Fruit fly (Drosophila melanogaster): ENCODE measurements around the gene Ras64B.

The Ras64B gene

dm6 chr3L:4158361-4158760 lies 19.5 kb downstream of the Ras64B start (continued):
- TF ChIP-seq salr (GFP tag; optimal IDR thresholded peaks at IDR 0.05) (peak in 1 of 2 experiments; percentile 63), fd59A (GFP tag; optimal IDR thresholded peaks at IDR 0.05) (peak; percentile 62), dac (GFP tag; optimal IDR thresholded peaks at IDR 0.05) (no peak), CG6808 (GFP tag; optimal IDR thresholded peaks at IDR 0.05) (peak; percentile 79), OdsH (GFP tag; optimal IDR thresholded peaks at IDR 0.05) (peak; percentile 65), CG6163 (GFP tag; IDR thresholded peaks at IDR 0.05) (peak; percentile 77), pdm3 (GFP tag; optimal IDR thresholded peaks at IDR 0.05) (peak; percentile 46), Sox15 (GFP tag; optimal IDR thresholded peaks at IDR 0.05) (peak; percentile 35), CG16779 (tag; optimal IDR thresholded peaks at IDR 0.05) (peak; percentile 11), Met (GFP tag; optimal IDR thresholded peaks at IDR 0.05) (peak; percentile 65), CG32006 (GFP tag; optimal IDR thresholded peaks at IDR 0.05) (peak; percentile 60)

DNA sequence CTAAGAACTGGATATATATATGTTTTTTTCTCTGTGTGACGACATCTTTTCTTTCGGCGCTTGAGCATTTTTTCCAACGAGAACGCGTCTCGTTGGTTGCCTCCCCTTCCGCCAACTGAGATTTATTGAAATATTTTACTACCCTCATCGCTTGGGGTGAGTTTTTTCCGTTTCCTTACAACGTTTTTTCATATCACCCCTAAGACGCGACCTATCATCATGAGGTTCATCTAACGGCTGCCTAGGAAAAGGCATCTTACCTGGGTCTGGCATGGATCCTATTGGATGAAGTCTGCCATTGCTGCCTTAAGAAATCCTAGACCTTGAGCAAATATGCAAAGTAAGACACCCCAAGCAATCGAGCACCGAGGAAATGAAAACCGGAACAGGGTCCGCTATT lies 20.4 kb downstream of the Ras64B start:
- TF ChIP-seq CG6792 (GFP tag; optimal IDR thresholded peaks at IDR 0.05) (no peak), Eip75B (GFP tag; optimal IDR thresholded peaks at IDR 0.05) (no peak), Gug (GFP tag; IDR thresholded peaks at IDR 0.05) (no peak), Eip93F (GFP tag; optimal IDR thresholded peaks at IDR 0.05) (no peak)

dm6 chr3L:4160926-4161325 lies 22.1 kb downstream of the Ras64B start, which contains the start of gene nab:
TSS of gene nab (minus strand) at chr3L:4160932.
- no peak for TF ChIP-seq CG11294 (GFP tag; IDR thresholded peaks at IDR 0.05)
- TF ChIP-seq Blimp-1 (GFP tag; optimal IDR thresholded peaks at IDR 0.05), result peak; percentile 93
- peak; percentile 48 for TF ChIP-seq CG6854 (GFP tag; optimal IDR thresholded peaks at IDR 0.05)
- no peak for TF ChIP-seq CG6808 (GFP tag; optimal IDR thresholded peaks at IDR 0.05)
- no peak for TF ChIP-seq Eip75B (GFP tag; optimal IDR thresholded peaks at IDR 0.05)
- TF ChIP-seq fkh (GFP tag; optimal IDR thresholded peaks at IDR 0.05), result no peak
- TF ChIP-seq ss (GFP tag; optimal IDR thresholded peaks at IDR 0.05), result peak in 1 of 2 experiments; percentile 12
- no peak for TF ChIP-seq Gug (GFP tag; IDR thresholded peaks at IDR 0.05)
- peak; percentile 1 for TF ChIP-seq Eip93F (GFP tag; optimal IDR thresholded peaks at IDR 0.05)
- TF ChIP-seq Eip78C (GFP tag), result peak; percentile 21

- TF ChIP-seq Met (GFP tag; optimal IDR thresholded peaks at IDR 0.05) (peak; percentile 15), vri (GFP tag; optimal IDR thresholded peaks at IDR 0.05) (peak; percentile 31), eg (GFP tag; IDR thresholded peaks at IDR 0.05) (no peak), CG6854 (GFP tag; optimal IDR thresholded peaks at IDR 0.05) (peak; percentile 59), acj6 (GFP tag; optimal IDR thresholded peaks at IDR 0.05) (no peak), CG10669 (GFP tag; optimal IDR thresholded peaks at IDR 0.05) (no peak), Eip78C (GFP tag) (peak; percentile 5), Sox102F (GFP tag; optimal IDR thresholded peaks at IDR 0.05) (peak; percentile 44), fd59A (GFP tag; optimal IDR thresholded peaks at IDR 0.05) (no peak), CG1621 (tag; optimal IDR thresholded peaks at IDR 0.05) (peak; percentile 10), CG10631 (GFP tag; optimal IDR thresholded peaks at IDR 0.05) (peak; percentile 14), Blimp-1 (GFP tag; optimal IDR thresholded peaks at IDR 0.05) (peak; percentile 13)
Measured at dm6 chr3L:4167353-4167842, 28.5 kb downstream of the Ras64B start, which contains the start of gene mas. TSS of gene mas (minus strand) at chr3L:4167464.

dm6 chr3L:4169957-4170651 lies 31.2 kb downstream of the Ras64B start, which contains the start of gene Ero1L:
TSS of gene Ero1L (plus strand) at chr3L:4170404.
- peak; percentile 76 for TF ChIP-seq dsx (GFP tag; optimal IDR thresholded peaks at IDR 0.05; ENCODE audit: poor library complexity, severe bottlenecking)
- TF ChIP-seq CG6163 (GFP tag; IDR thresholded peaks at IDR 0.05), result 0 out of 3 replicates have a peak, but pooled peaks have one; percentile 14
- TF ChIP-seq CG10669 (GFP tag; optimal IDR thresholded peaks at IDR 0.05), result no peak
- TF ChIP-seq svp (GFP tag), result peak; percentile 80
- TF ChIP-seq topi (GFP tag; optimal IDR thresholded peaks at IDR 0.05), result no peak
- peak; percentile 37 for TF ChIP-seq Blimp-1 (GFP tag; optimal IDR thresholded peaks at IDR 0.05)
- TF ChIP-seq vri (GFP tag; optimal IDR thresholded peaks at IDR 0.05), result peak; percentile 25
- peak; percentile 51 for TF ChIP-seq CG6854 (GFP tag; optimal IDR thresholded peaks at IDR 0.05)
- no peak for TF ChIP-seq CG9139 (GFP tag; optimal IDR thresholded peaks at IDR 0.05)
- peak; percentile 38 for TF ChIP-seq Ets96B (tag; optimal IDR thresholded peaks at IDR 0.05)
- TF ChIP-seq Met (GFP tag; optimal IDR thresholded peaks at IDR 0.05), result peak; percentile 33
- TF ChIP-seq cyc (GFP tag; optimal IDR thresholded peaks at IDR 0.05), result peak; percentile 41
- TF ChIP-seq pdm3 (GFP tag; optimal IDR thresholded peaks at IDR 0.05), result peak; percentile 2
- TF ChIP-seq achi (GFP tag; optimal IDR thresholded peaks at IDR 0.05), result no peak
- peak; percentile 13 for TF ChIP-seq net (GFP tag; optimal IDR thresholded peaks at IDR 0.05)
- TF ChIP-seq Smox (GFP tag; optimal IDR thresholded peaks at IDR 0.05), result peak; percentile 39
- TF ChIP-seq Gug (GFP tag; IDR thresholded peaks at IDR 0.05), result 0 out of 2 replicates have a peak, but pooled peaks have one; percentile 9
- TF ChIP-seq CG3032 (tag; optimal IDR thresholded peaks at IDR 0.05), result peak; percentile 47
- no peak for TF ChIP-seq CG8119 (GFP tag; IDR thresholded peaks at IDR 0.05)
- peak; percentile 24 for TF ChIP-seq CG31627 (GFP tag; optimal IDR thresholded peaks at IDR 0.05)
- peak in 1 of 2 experiments; percentile 8 for TF ChIP-seq ss (GFP tag; optimal IDR thresholded peaks at IDR 0.05)
- TF ChIP-seq fkh (GFP tag; optimal IDR thresholded peaks at IDR 0.05), result no peak
- TF ChIP-seq Eip78C (GFP tag), result peak; percentile 49

All from whole organism, prepupa.